Fruit fly (Drosophila melanogaster) whole organism, embryonic: ENCODE measurements around the gene GluProRS.

Source experiments
- Ada2b ChIP-seq: fragments of 200-800 bp; sonication (Bioruptor generic); IDR thresholded peaks from 2 replicates; pipeline ENCODE4 v1.3.6; 2022; ENCODE audit warnings: missing biosample characterization, missing genetic modification characterization
- Bdp1 ChIP-seq: fragments of 200-800 bp; sonication (Bioruptor generic); optimal IDR thresholded peaks from 3 replicates; lab custom pipeline; 2016; ENCODE audit warnings: missing biosample characterization, missing genetic modification characterization
- BtbVII ChIP-seq: fragments of 200-800 bp; sonication (Bioruptor generic); optimal IDR thresholded peaks from 3 replicates; lab custom pipeline; 2017; ENCODE audit warnings: missing biosample characterization, mild to moderate bottlenecking, missing genetic modification characterization
- C15 ChIP-seq: fragments of 200-800 bp; sonication (Bioruptor generic); IDR thresholded peaks from 3 replicates; pipeline ENCODE4 v1.3.6; 2022; ENCODE audit warnings: missing biosample characterization, missing genetic modification characterization
- CG10321 ChIP-seq: fragments of 200-800 bp; sonication (Bioruptor generic); IDR thresholded peaks from 2 replicates; pipeline ENCODE4 v1.3.6; 2022; ENCODE audit warnings: missing biosample characterization, missing genetic modification characterization
- CG11560 ChIP-seq: fragments of 200-800 bp; sonication (Bioruptor generic); IDR thresholded peaks from 3 replicates; pipeline ENCODE4 v1.3.6; 2022; ENCODE audit warnings: missing biosample characterization, missing genetic modification characterization
- CG12219 ChIP-seq: fragments of 200-800 bp; sonication (Bioruptor generic); optimal IDR thresholded peaks from 3 replicates; lab custom pipeline; 2018; ENCODE audit warnings: missing biosample characterization, mild to moderate bottlenecking, missing genetic modification characterization
- CG1233 ChIP-seq: fragments of 200-800 bp; sonication (Bioruptor generic); optimal IDR thresholded peaks from 4 replicates; lab custom pipeline; 2018; ENCODE audit warnings: missing biosample characterization, mild to moderate bottlenecking, missing genetic modification characterization
- CG12769 ChIP-seq: fragments of 200-800 bp; sonication (Bioruptor generic); optimal IDR thresholded peaks from 2 replicates; lab custom pipeline; 2019; ENCODE audit warnings: missing biosample characterization, mild to moderate bottlenecking, missing genetic modification characterization, moderate library complexity
- CG14050 ChIP-seq: fragments of 200-800 bp; sonication (Bioruptor generic); IDR thresholded peaks from 3 replicates; pipeline ENCODE4 v1.3.6; 2022; ENCODE audit warnings: missing biosample characterization, missing genetic modification characterization
- CG14710 ChIP-seq: fragments of 200-800 bp; sonication (Bioruptor generic); optimal IDR thresholded peaks from 3 replicates; lab custom pipeline; 2019; ENCODE audit warnings: missing biosample characterization, mild to moderate bottlenecking, missing genetic modification characterization, moderate library complexity
- CG1529 ChIP-seq: fragments of 200-800 bp; sonication (Bioruptor generic); optimal IDR thresholded peaks from 3 replicates; lab custom pipeline; 2018; ENCODE audit warnings: missing biosample characterization, missing genetic modification characterization
- CG17361 ChIP-seq: fragments of 200-800 bp; sonication (Bioruptor generic); IDR thresholded peaks from 3 replicates; pipeline ENCODE4 v1.3.6; 2022; ENCODE audit warnings: missing biosample characterization, missing genetic modification characterization
- CG17802 ChIP-seq: fragments of 200-800 bp; sonication (Bioruptor generic); optimal IDR thresholded peaks from 2 replicates; lab custom pipeline; 2018; ENCODE audit warnings: missing biosample characterization, mild to moderate bottlenecking, missing genetic modification characterization, moderate library complexity
- CG17829 ChIP-seq: fragments of 200-800 bp; optimal IDR thresholded peaks from 2 replicates; lab custom pipeline; 2019; ENCODE audit warnings: missing biosample characterization, mild to moderate bottlenecking, missing genetic modification characterization, moderate library complexity
- CG18262 ChIP-seq: fragments of 200-800 bp; optimal IDR thresholded peaks from 3 replicates; lab custom pipeline; 2019; ENCODE audit warnings: missing biosample characterization, mild to moderate bottlenecking, missing genetic modification characterization, moderate library complexity
- CG30020 ChIP-seq: fragments of 200-800 bp; optimal IDR thresholded peaks from 2 replicates; lab custom pipeline; 2019; ENCODE audit warnings: missing biosample characterization, mild to moderate bottlenecking, missing genetic modification characterization, moderate library complexity
- CG3847 ChIP-seq: fragments of 200-800 bp; sonication (Bioruptor generic); IDR thresholded peaks from 2 replicates; pipeline ENCODE4 v1.3.6; 2022; ENCODE audit warnings: missing biosample characterization, missing genetic modification characterization
- CG7271 ChIP-seq: fragments of 200-800 bp; sonication (Bioruptor generic); optimal IDR thresholded peaks from 2 replicates; lab custom pipeline; 2018; ENCODE audit warnings: missing biosample characterization, mild to moderate bottlenecking, missing genetic modification characterization, moderate library complexity
- CG8944 ChIP-seq: fragments of 200-800 bp; sonication (Bioruptor generic); optimal IDR thresholded peaks from 3 replicates; lab custom pipeline; 2016; ENCODE audit warnings: missing biosample characterization, missing genetic modification characterization
- CG9876 ChIP-seq: fragments of 200-800 bp; sonication (Bioruptor generic); optimal IDR thresholded peaks from 2 replicates; lab custom pipeline; 2016; ENCODE audit warnings: missing biosample characterization, missing genetic modification characterization
- Drgx ChIP-seq: fragments of 200-800 bp; sonication (Bioruptor generic); IDR thresholded peaks from 2 replicates; pipeline ENCODE4 v1.3.6; 2022; ENCODE audit warnings: missing biosample characterization, missing genetic modification characterization
- Fer1 ChIP-seq: fragments of 200-800 bp; sonication (Bioruptor generic); optimal IDR thresholded peaks from 2 replicates; lab custom pipeline; 2017; ENCODE audit warnings: missing biosample characterization, mild to moderate bottlenecking, missing genetic modification characterization
- HHEX ChIP-seq: fragments of 200-800 bp; sonication (Bioruptor generic); optimal IDR thresholded peaks from 3 replicates; lab custom pipeline; 2017; ENCODE audit warnings: missing biosample characterization, mild to moderate bottlenecking, missing genetic modification characterization, missing genetic modification reagents
- HmgZ ChIP-seq: fragments of 200-800 bp; sonication (Bioruptor generic); optimal IDR thresholded peaks from 2 replicates; lab custom pipeline; 2018; ENCODE audit warnings: missing biosample characterization, mild to moderate bottlenecking, missing genetic modification characterization
- Hr39 ChIP-seq: fragments of >200 bp; optimal IDR thresholded peaks from 2 replicates; lab custom pipeline; 2017
- MBD-R2 ChIP-seq: fragments of 200-800 bp; sonication (Bioruptor generic); IDR thresholded peaks from 2 replicates; pipeline ENCODE4 v1.3.6; 2022; ENCODE audit warnings: missing biosample characterization, missing genetic modification characterization
- Nf-YA ChIP-seq: fragments of 200-800 bp; sonication (Bioruptor generic); IDR thresholded peaks from 2 replicates; pipeline ENCODE4 v1.3.6; 2022; ENCODE audit warnings: missing biosample characterization, missing genetic modification characterization
- Oaz ChIP-seq: fragments of 200-800 bp; sonication (Bioruptor generic); IDR thresholded peaks from 2 replicates; pipeline ENCODE4 v1.3.6; 2022; ENCODE audit warnings: missing biosample characterization, missing genetic modification characterization
- Oli ChIP-seq: fragments of 200-800 bp; sonication (Bioruptor generic); optimal IDR thresholded peaks from 2 replicates; lab custom pipeline; 2018; ENCODE audit warnings: missing biosample characterization, mild to moderate bottlenecking, missing genetic modification characterization, moderate library complexity
- Poxn ChIP-seq: fragments of 200-800 bp; sonication (Bioruptor generic); IDR thresholded peaks from 2 replicates; pipeline ENCODE4 v1.3.6; 2022; ENCODE audit warnings: missing biosample characterization, missing genetic modification characterization
- Rfx ChIP-seq: fragments of 200-800 bp; sonication (Bioruptor generic); IDR thresholded peaks from 2 replicates; pipeline ENCODE4 v1.3.6; 2022; ENCODE audit warnings: missing biosample characterization, missing genetic modification characterization
- Side ChIP-seq: fragments of 200-800 bp; sonication (Bioruptor generic); optimal IDR thresholded peaks from 2 replicates; lab custom pipeline; 2016; ENCODE audit warnings: missing biosample characterization, missing genetic modification characterization
- Sin3A ChIP-seq: fragments of >200 bp; optimal IDR thresholded peaks from 2 replicates; lab custom pipeline; 2018
- Six4 ChIP-seq: fragments of 200-800 bp; sonication (Bioruptor generic); optimal IDR thresholded peaks from 2 replicates; lab custom pipeline; 2016; ENCODE audit warnings: missing biosample characterization, missing genetic modification characterization
- Sox102F ChIP-seq: fragments of 200-800 bp; sonication (Bioruptor generic); optimal IDR thresholded peaks from 2 replicates; lab custom pipeline; 2018; ENCODE audit warnings: missing biosample characterization, mild to moderate bottlenecking, missing genetic modification characterization, moderate library complexity
- Stat92E ChIP-seq, 3 experiments: fragments of >200 bp in 2 of 3; fragments of 200-800 bp in 1 of 3; sonication (Bioruptor generic) in 1 of 3; optimal IDR thresholded peaks; 2 replicates each; lab custom pipeline; 2017 to 2019; ENCODE audit warnings: missing biosample characterization in 3 of 3, missing genetic modification characterization in 3 of 3, mild to moderate bottlenecking in 1 of 3, moderate library complexity in 1 of 3
- bigmax ChIP-seq: fragments of 200-800 bp; sonication (Bioruptor generic); optimal IDR thresholded peaks from 2 replicates; lab custom pipeline; 2018; ENCODE audit warnings: missing biosample characterization, mild to moderate bottlenecking, missing genetic modification characterization
- br ChIP-seq: fragments of >200 bp; optimal IDR thresholded peaks from 2 replicates; lab custom pipeline; 2017
- btn ChIP-seq: fragments of 200-800 bp; sonication (Bioruptor generic); optimal IDR thresholded peaks from 2 replicates; lab custom pipeline; 2016; ENCODE audit warnings: missing biosample characterization, missing genetic modification characterization
- chn ChIP-seq: fragments of 200-800 bp; sonication (Bioruptor generic); optimal IDR thresholded peaks from 2 replicates; lab custom pipeline; 2016; ENCODE audit warnings: missing biosample characterization, missing genetic modification characterization
- corto ChIP-seq: fragments of 200-800 bp; sonication (Bioruptor generic); optimal IDR thresholded peaks from 2 replicates; lab custom pipeline; 2016; ENCODE audit warnings: missing biosample characterization, mild to moderate bottlenecking, missing genetic modification characterization, moderate library complexity
- croc ChIP-seq: fragments of 200-800 bp; sonication (Bioruptor generic); conservative IDR thresholded peaks from 3 replicates; pipeline ENCODE4 v1.3.6; 2022; ENCODE audit warnings: missing biosample characterization, missing genetic modification characterization
- gsb ChIP-seq: fragments of 200-800 bp; sonication (Bioruptor generic); IDR thresholded peaks from 2 replicates; pipeline ENCODE4 v1.3.6; 2022; ENCODE audit warnings: missing biosample characterization, missing genetic modification characterization
- gt ChIP-seq: fragments of 200-800 bp; sonication (Bioruptor generic); IDR thresholded peaks from 2 replicates; pipeline ENCODE4 v1.3.6; 2022; ENCODE audit warnings: missing biosample characterization, missing genetic modification characterization
- h ChIP-seq: fragments of >200 bp; optimal IDR thresholded peaks from 2 replicates; lab custom pipeline; 2017
- insv ChIP-seq, 2 experiments: fragments of 200-800 bp; sonication (Bioruptor generic); optimal IDR thresholded peaks; 3 replicates each; lab custom pipeline; 2016 to 2018; ENCODE audit warnings: missing biosample characterization in 2 of 2, missing genetic modification characterization in 2 of 2
- kah ChIP-seq: fragments of 200-800 bp; sonication (Bioruptor generic); optimal IDR thresholded peaks from 2 replicates; lab custom pipeline; 2018; ENCODE audit warnings: missing biosample characterization, mild to moderate bottlenecking, missing genetic modification characterization
- shn ChIP-seq: fragments of 200-800 bp; sonication (Bioruptor generic); optimal IDR thresholded peaks from 3 replicates; lab custom pipeline; 2016; ENCODE audit warnings: missing biosample characterization, missing genetic modification characterization
- slbo ChIP-seq: fragments of 200-800 bp; sonication (Bioruptor generic); IDR thresholded peaks from 2 replicates; pipeline ENCODE4 v1.3.6; 2022; ENCODE audit warnings: missing biosample characterization, missing genetic modification characterization
- zf30C ChIP-seq: fragments of 200-800 bp; sonication (Bioruptor generic); optimal IDR thresholded peaks from 3 replicates; lab custom pipeline; 2018; ENCODE audit warnings: missing biosample characterization, mild to moderate bottlenecking, missing genetic modification characterization
- zfh2 ChIP-seq: fragments of 200-800 bp; sonication (Bioruptor generic); optimal IDR thresholded peaks from 2 replicates; lab custom pipeline; 2016; ENCODE audit warnings: missing biosample characterization, missing genetic modification characterization

GluProRS gene

dm6 chr3R:23969449-23969848 lies 11.3 kb upstream of the GluProRS start (continued):
- peak; percentile 48 for TF ChIP-seq Rfx (GFP tag; lab: Robert Waterston, UW)
- TF ChIP-seq CG1529, result no peak
- TF ChIP-seq croc, result no peak; the same call in 2 of the 3 replicates
- peak; percentile 49 for TF ChIP-seq CG18262 (tag; lab: Kevin White, UChicago)
- TF ChIP-seq Hr39 (lab: Kevin White, UChicago), result no peak
- TF ChIP-seq CG3847 (GFP tag; lab: Robert Waterston, UW), result peak; percentile 58
- no peak for TF ChIP-seq btn (GFP tag; lab: Kevin White, UChicago)
- no peak for TF ChIP-seq br (lab: Kevin White, UChicago)
- no peak for TF ChIP-seq CG11560 (tag; lab: Robert Waterston, UW)
- TF ChIP-seq CG9876, result no peak
- TF ChIP-seq CG17802 (tag; lab: Kevin White, UChicago), result no peak
- no peak for TF ChIP-seq Poxn (GFP tag; lab: Robert Waterston, UW)
- TF ChIP-seq slbo (GFP tag; lab: Robert Waterston, UW), result peak; percentile 66
- peak; percentile 69 for TF ChIP-seq Sox102F (GFP tag; lab: Kevin White, UChicago)
- no peak for TF ChIP-seq Side
- TF ChIP-seq Drgx, result 0 out of 2 replicates have a peak, but pooled peaks have one; percentile 11
- TF ChIP-seq shn (GFP tag; lab: Kevin White, UChicago), result no peak
- peak; percentile 52 for TF ChIP-seq CG17829 (tag; lab: Kevin White, UChicago)
- peak; percentile 2 for TF ChIP-seq CG14710 (tag; lab: Kevin White, UChicago)
- no peak for TF ChIP-seq Sin3A (lab: Kevin White, UChicago)
- TF ChIP-seq CG7271 (tag; lab: Kevin White, UChicago), result no peak
- peak; percentile 63 for TF ChIP-seq Fer1 (GFP tag; lab: Kevin White, UChicago)
- TF ChIP-seq zfh2 (GFP tag; lab: Kevin White, UChicago), result no peak
- TF ChIP-seq HmgZ (tag; lab: Kevin White, UChicago), result no peak
- TF ChIP-seq HHEX (GFP tag; lab: Kevin White, UChicago), result peak; percentile 63
- TF ChIP-seq CG17361 (GFP tag; lab: Robert Waterston, UW), result peak; percentile 70; the same call in 2 of the 3 replicates
- no peak for TF ChIP-seq Six4 (GFP tag; lab: Kevin White, UChicago)
- TF ChIP-seq CG1233, result peak; percentile 30
- no peak for TF ChIP-seq CG30020
- no peak for TF ChIP-seq zf30C (GFP tag; lab: Kevin White, UChicago)
- TF ChIP-seq gsb (GFP tag; lab: Robert Waterston, UW), result 0 out of 2 replicates have a peak, but pooled peaks have one; percentile 20
- TF ChIP-seq Oaz (GFP tag; lab: Robert Waterston, UW), result no peak; the same call in 1 of the 2 replicates
- TF ChIP-seq MBD-R2 (GFP tag; lab: Robert Waterston, UW), result no peak
- no peak for TF ChIP-seq Stat92E (GFP tag; optimal IDR thresholded peaks at IDR 0.05; lab: Kevin White, UChicago)
- 0 out of 3 replicates have a peak, but pooled peaks have one; percentile 32 for TF ChIP-seq C15 (GFP tag; lab: Robert Waterston, UW)
- no peak for TF ChIP-seq CG8944 (GFP tag; lab: Kevin White, UChicago)
- TF ChIP-seq Nf-YA, result peak; percentile 58
- TF ChIP-seq chn (GFP tag; lab: Kevin White, UChicago), result no peak
- TF ChIP-seq CG12769 (tag; lab: Kevin White, UChicago), result no peak
- no peak for TF ChIP-seq insv (GFP tag; optimal IDR thresholded peaks at IDR 0.05; lab: Kevin White, UChicago)
- no peak for TF ChIP-seq Bdp1 (GFP tag; lab: Kevin White, UChicago)
- no peak for TF ChIP-seq bigmax (GFP tag; lab: Kevin White, UChicago)
- peak; percentile 54 for TF ChIP-seq Oli (tag; lab: Kevin White, UChicago)
- TF ChIP-seq h (lab: Kevin White, UChicago), result no peak
- TF ChIP-seq CG12219 (GFP tag; lab: Kevin White, UChicago), result no peak
- no peak for TF ChIP-seq gt
- 0 out of 2 replicates have a peak, but pooled peaks have one; percentile 16 for TF ChIP-seq Ada2b (GFP tag; lab: Robert Waterston, UW)
- TF ChIP-seq CG10321 (GFP tag; lab: Robert Waterston, UW), result no peak
- peak; percentile 20; the same call in 1 of the 3 replicates for TF ChIP-seq CG14050 (GFP tag; lab: Robert Waterston, UW)
- TF ChIP-seq kah (GFP tag; lab: Kevin White, UChicago), result no peak
- TF ChIP-seq BtbVII (GFP tag; lab: Kevin White, UChicago), result peak; percentile 36
- no peak for TF ChIP-seq corto
